Worm (Caenorhabditis elegans): ENCODE data around the gene T02B11.4.
"Not testable (repeated sequence)": the region's sequence is repeated elsewhere in the genome, so short reads cannot be mapped to it uniquely, and the experiment has no call there.

The T02B11.4 gene

ce11 chrV:849512-849911, 21.4 kb downstream of the T02B11.4 start, which contains the start of gene srbc-12:
srbc-12 (plus strand) TSS chrV:849812.
- TF ChIP-seq flt-1 (GFP tag; IDR thresholded peaks at IDR 0.05) (no peak), B0310.2 (tag; optimal IDR thresholded peaks at IDR 0.05) (no peak), tbx-11 (GFP tag; IDR thresholded peaks at IDR 0.05) (no peak), tbx-37 (GFP tag; conservative IDR thresholded peaks at IDR 0.05) (no peak), aly-1 (tag; optimal IDR thresholded peaks at IDR 0.05) (no peak), ceh-13 (GFP tag; optimal IDR thresholded peaks at IDR 0.05) (no peak), ceh-36 (tag; optimal IDR thresholded peaks at IDR 0.05) (no peak), ets-7 (tag; optimal IDR thresholded peaks at IDR 0.05) (no peak)

- TF ChIP-seq ceh-13 (GFP tag; optimal IDR thresholded peaks at IDR 0.05): no peak
- TF ChIP-seq scrt-1 (GFP tag; IDR thresholded peaks at IDR 0.05): no peak
- TF ChIP-seq ets-7 (tag; optimal IDR thresholded peaks at IDR 0.05): no peak
- TF ChIP-seq tbx-11 (GFP tag; IDR thresholded peaks at IDR 0.05): no peak
Measured at ce11 chrV:849042-849441, 21.9 kb downstream of the T02B11.4 start.

- TF ChIP-seq hmbx-1 (tag; optimal IDR thresholded peaks at IDR 0.05): no peak
Measured at ce11 chrV:847521-847920, 23.4 kb downstream of the T02B11.4 start, which contains the start of gene srbc-13. srbc-13 (plus strand) TSS chrV:847821.

ce11 chrV:843118-843517, 27.8 kb downstream of the T02B11.4 start, which contains the start of gene K09C6.8:
K09C6.8 (minus strand) TSS chrV:843218.
- TF ChIP-seq ceh-36 (tag; optimal IDR thresholded peaks at IDR 0.05); sea-1 (GFP tag; conservative IDR thresholded peaks at IDR 0.05); aly-1 (tag; optimal IDR thresholded peaks at IDR 0.05): not testable (repeated sequence)

- no peak for TF ChIP-seq tbx-37 (GFP tag; conservative IDR thresholded peaks at IDR 0.05)
- no peak for TF ChIP-seq aly-1 (tag; optimal IDR thresholded peaks at IDR 0.05)
- peak; percentile 47; the same call in 1 of the 2 replicates for TF ChIP-seq pes-1 (GFP tag; IDR thresholded peaks at IDR 0.05)
Measured at ce11 chrV:842611-843010, 28.3 kb downstream of the T02B11.4 start.

ce11 chrV:838984-839471, 31.9 kb downstream of the T02B11.4 start, which contains the start of the genes K09C6.7 and K09C6.10:
K09C6.7 (minus strand) TSS chrV:839084.
K09C6.10 (plus strand) TSS chrV:839421.
- not testable (repeated sequence) for TF ChIP-seq F13C5.2 (tag; optimal IDR thresholded peaks at IDR 0.05); hnd-1 (tag; optimal IDR thresholded peaks at IDR 0.05); hmg-4 (GFP tag; optimal IDR thresholded peaks at IDR 0.05)

ce11 chrV:833368-833767, 37.6 kb downstream of the T02B11.4 start, which contains the start of gene F41H8.1:
F41H8.1 (plus strand) TSS chrV:833668.
- no peak for TF ChIP-seq scrt-1 (GFP tag; IDR thresholded peaks at IDR 0.05)
- TF ChIP-seq tra-4 (tag; optimal IDR thresholded peaks at IDR 0.05): no peak
- TF ChIP-seq ets-7 (tag; optimal IDR thresholded peaks at IDR 0.05): no peak
- no peak for TF ChIP-seq tbx-11 (GFP tag; IDR thresholded peaks at IDR 0.05)
- TF ChIP-seq tbx-37 (GFP tag; conservative IDR thresholded peaks at IDR 0.05): no peak
- TF ChIP-seq aly-1 (tag; optimal IDR thresholded peaks at IDR 0.05): no peak
- no peak for TF ChIP-seq hmbx-1 (tag; optimal IDR thresholded peaks at IDR 0.05)
- no peak for TF ChIP-seq F13C5.2 (tag; optimal IDR thresholded peaks at IDR 0.05)
- TF ChIP-seq hnd-1 (tag; optimal IDR thresholded peaks at IDR 0.05): no peak
- no peak for TF ChIP-seq hmg-4 (GFP tag; optimal IDR thresholded peaks at IDR 0.05)
- TF ChIP-seq B0310.2 (tag; optimal IDR thresholded peaks at IDR 0.05): no peak
- TF ChIP-seq sea-1 (GFP tag; conservative IDR thresholded peaks at IDR 0.05): no peak
- TF ChIP-seq ama-1 (optimal IDR thresholded peaks at IDR 0.05): no peak

ce11 chrV:826097-826496, 44.8 kb downstream of the T02B11.4 start, which contains the start of gene F41H8.2:
F41H8.2 (plus strand) TSS chrV:826397.
- no peak for TF ChIP-seq scrt-1 (GFP tag; IDR thresholded peaks at IDR 0.05)
- TF ChIP-seq sea-1 (GFP tag; conservative IDR thresholded peaks at IDR 0.05): no peak
- no peak for TF ChIP-seq hmg-4 (GFP tag; optimal IDR thresholded peaks at IDR 0.05)
- no peak for TF ChIP-seq aly-1 (tag; optimal IDR thresholded peaks at IDR 0.05)
- TF ChIP-seq pes-1 (GFP tag; IDR thresholded peaks at IDR 0.05): no peak
- TF ChIP-seq F13C5.2 (tag; optimal IDR thresholded peaks at IDR 0.05): no peak
- no peak for TF ChIP-seq hnd-1 (tag; optimal IDR thresholded peaks at IDR 0.05)
- TF ChIP-seq tra-4 (tag; optimal IDR thresholded peaks at IDR 0.05): no peak
- TF ChIP-seq B0310.2 (tag; optimal IDR thresholded peaks at IDR 0.05): no peak
- no peak for TF ChIP-seq ceh-13 (GFP tag; optimal IDR thresholded peaks at IDR 0.05)
- TF ChIP-seq tbx-11 (GFP tag; IDR thresholded peaks at IDR 0.05): no peak
- no peak for TF ChIP-seq hmbx-1 (tag; optimal IDR thresholded peaks at IDR 0.05)
- TF ChIP-seq ceh-36 (tag; optimal IDR thresholded peaks at IDR 0.05): no peak
- TF ChIP-seq ama-1 (optimal IDR thresholded peaks at IDR 0.05): no peak
- no peak for TF ChIP-seq ets-7 (tag; optimal IDR thresholded peaks at IDR 0.05)
- TF ChIP-seq flt-1 (GFP tag; IDR thresholded peaks at IDR 0.05): no peak
- TF ChIP-seq tbx-37 (GFP tag; conservative IDR thresholded peaks at IDR 0.05): no peak

- not testable (repeated sequence) for TF ChIP-seq ets-7 (tag; optimal IDR thresholded peaks at IDR 0.05); tbx-37 (GFP tag; conservative IDR thresholded peaks at IDR 0.05); aly-1 (tag; optimal IDR thresholded peaks at IDR 0.05)
Measured at ce11 chrV:822922-823321, 48.0 kb downstream of the T02B11.4 start, which contains the start of gene srx-31. srx-31 (minus strand) TSS chrV:823022.
